Fruit fly (Drosophila melanogaster): ENCODE data around the gene CG10853.

CG10853 gene

DNA sequence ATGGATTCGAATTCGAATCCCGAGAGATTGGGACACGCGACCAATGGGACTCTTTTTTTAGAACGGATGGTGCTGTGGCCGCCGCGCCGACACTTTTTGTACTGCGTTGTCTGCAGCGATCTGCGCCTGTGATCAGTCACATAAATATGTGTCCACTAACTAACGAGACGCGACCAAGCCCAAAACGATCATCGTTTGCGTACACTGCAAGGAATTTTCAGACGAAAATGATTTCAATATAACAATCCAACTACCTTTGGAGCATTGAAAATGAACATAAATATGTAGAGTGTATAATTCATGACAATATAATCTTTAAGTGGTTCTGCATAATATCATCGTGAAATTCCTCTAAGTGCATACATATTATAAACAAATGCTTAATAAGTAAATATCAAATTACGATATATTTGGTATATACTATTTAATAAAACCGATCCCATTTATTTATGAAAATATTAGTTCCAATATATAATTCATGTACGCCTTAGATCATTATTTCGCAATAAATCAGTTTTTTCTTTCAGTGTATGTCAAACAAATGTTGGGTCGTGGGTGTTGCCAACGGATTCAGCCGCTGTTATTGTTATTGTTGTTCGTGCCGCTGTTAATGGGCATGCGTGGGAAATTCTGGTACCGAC, 12.0 kb upstream of the CG10853 start, which contains the start of gene Eip63F-1 (continued):
- peak; percentile 45 for TF ChIP-seq Usf (GFP tag; optimal IDR thresholded peaks at IDR 0.05)
- TF ChIP-seq Sox102F (GFP tag; optimal IDR thresholded peaks at IDR 0.05) = peak; percentile 81
- TF ChIP-seq CG8388 (GFP tag; optimal IDR thresholded peaks at IDR 0.05) = peak; percentile 45
- no peak for TF ChIP-seq CG30020 (tag; optimal IDR thresholded peaks at IDR 0.05)
- TF ChIP-seq CG3995 (GFP tag; optimal IDR thresholded peaks at IDR 0.05) = peak; percentile 14
- TF ChIP-seq schlank (tag; optimal IDR thresholded peaks at IDR 0.05) = no peak
- TF ChIP-seq Side (GFP tag; optimal IDR thresholded peaks at IDR 0.05) = no peak
- TF ChIP-seq nerfin-1 (tag; optimal IDR thresholded peaks at IDR 0.05) = peak; percentile 56
- peak; percentile 70 for TF ChIP-seq lab (GFP tag; optimal IDR thresholded peaks at IDR 0.05)
- peak; percentile 50 for TF ChIP-seq CG9817 (tag; optimal IDR thresholded peaks at IDR 0.05)
- no peak for TF ChIP-seq Atf3 (GFP tag; optimal IDR thresholded peaks at IDR 0.05)
- peak; percentile 56 for TF ChIP-seq HLH3B (GFP tag; IDR thresholded peaks at IDR 0.05)
- TF ChIP-seq MTF-1 (GFP tag; optimal IDR thresholded peaks at IDR 0.05; ENCODE audit: borderline replicate concordance) = no peak
- peak; percentile 59 for TF ChIP-seq CG5180 (GFP tag; optimal IDR thresholded peaks at IDR 0.05)
- peak; percentile 68 for TF ChIP-seq tap (tag; optimal IDR thresholded peaks at IDR 0.05)
- TF ChIP-seq CG2120 (GFP tag; optimal IDR thresholded peaks at IDR 0.05) = peak; percentile 58
- TF ChIP-seq salm (tag; optimal IDR thresholded peaks at IDR 0.05) = peak; percentile 32
- TF ChIP-seq CG17361 (GFP tag; IDR thresholded peaks at IDR 0.05) = peak; percentile 82
- peak; percentile 48 for TF ChIP-seq CG17829 (tag; optimal IDR thresholded peaks at IDR 0.05)
- TF ChIP-seq CG7786 (GFP tag; optimal IDR thresholded peaks at IDR 0.05) = peak; percentile 31
- TF ChIP-seq shn (GFP tag; optimal IDR thresholded peaks at IDR 0.05) = no peak
- no peak for TF ChIP-seq CG11247 (GFP tag; IDR thresholded peaks at IDR 0.05)
- no peak for TF ChIP-seq CG15479 (GFP tag; optimal IDR thresholded peaks at IDR 0.05)
- TF ChIP-seq btn (GFP tag; optimal IDR thresholded peaks at IDR 0.05) = no peak
- peak; percentile 19; the same call in 1 of the 2 replicates for TF ChIP-seq seq (GFP tag; IDR thresholded peaks at IDR 0.05)
- no peak for TF ChIP-seq CG6272 (GFP tag; IDR thresholded peaks at IDR 0.05)
- peak; percentile 71 for TF ChIP-seq slbo (GFP tag; IDR thresholded peaks at IDR 0.05)
- TF ChIP-seq Dbx (GFP tag; IDR thresholded peaks at IDR 0.05) = no peak
- no peak for TF ChIP-seq mirr (GFP tag; optimal IDR thresholded peaks at IDR 0.05)
- no peak for TF ChIP-seq trh (GFP tag; optimal IDR thresholded peaks at IDR 0.05)
- no peak for TF ChIP-seq Lhr (GFP tag; optimal IDR thresholded peaks at IDR 0.05)
- peak; percentile 19; the same call in 1 of the 2 replicates for TF ChIP-seq Xrp1 (GFP tag; IDR thresholded peaks at IDR 0.05)
- no peak for TF ChIP-seq CG7271 (tag; optimal IDR thresholded peaks at IDR 0.05)
- TF ChIP-seq YL-1 (GFP tag; optimal IDR thresholded peaks at IDR 0.05) = no peak
- TF ChIP-seq esg (GFP tag; conservative IDR thresholded peaks at IDR 0.05) = peak; percentile 54
- TF ChIP-seq CG11560 (tag; IDR thresholded peaks at IDR 0.05) = no peak
- TF ChIP-seq pfk (GFP tag; optimal IDR thresholded peaks at IDR 0.05) = no peak
- no peak for TF ChIP-seq Dad (GFP tag; optimal IDR thresholded peaks at IDR 0.05)
- TF ChIP-seq kni (GFP tag; optimal IDR thresholded peaks at IDR 0.05) = no peak
- TF ChIP-seq pros (GFP tag; optimal IDR thresholded peaks at IDR 0.05) = no peak
- no peak for TF ChIP-seq pita (GFP tag; optimal IDR thresholded peaks at IDR 0.05)
- peak; percentile 73 for TF ChIP-seq Nf-YC (tag; optimal IDR thresholded peaks at IDR 0.05)
- peak in 1 of 2 experiments; percentile 14 for TF ChIP-seq Pdp1 (GFP tag; optimal IDR thresholded peaks at IDR 0.05)
- TF ChIP-seq CG3847 (GFP tag; IDR thresholded peaks at IDR 0.05) = 0 out of 2 replicates have a peak, but pooled peaks have one; percentile 42
- TF ChIP-seq CG31365 (tag; optimal IDR thresholded peaks at IDR 0.05) = no peak
- TF ChIP-seq Doc2 (GFP tag; IDR thresholded peaks at IDR 0.05) = no peak
- TF ChIP-seq CG8478 (optimal IDR thresholded peaks at IDR 0.05) = no peak
- TF ChIP-seq run (tag; optimal IDR thresholded peaks at IDR 0.05) = peak; percentile 34
- no peak for TF ChIP-seq dmrt11E (tag; optimal IDR thresholded peaks at IDR 0.05)
- no peak for TF ChIP-seq HLHmδ (GFP tag; optimal IDR thresholded peaks at IDR 0.05)
